In the genomic region with DNA sequence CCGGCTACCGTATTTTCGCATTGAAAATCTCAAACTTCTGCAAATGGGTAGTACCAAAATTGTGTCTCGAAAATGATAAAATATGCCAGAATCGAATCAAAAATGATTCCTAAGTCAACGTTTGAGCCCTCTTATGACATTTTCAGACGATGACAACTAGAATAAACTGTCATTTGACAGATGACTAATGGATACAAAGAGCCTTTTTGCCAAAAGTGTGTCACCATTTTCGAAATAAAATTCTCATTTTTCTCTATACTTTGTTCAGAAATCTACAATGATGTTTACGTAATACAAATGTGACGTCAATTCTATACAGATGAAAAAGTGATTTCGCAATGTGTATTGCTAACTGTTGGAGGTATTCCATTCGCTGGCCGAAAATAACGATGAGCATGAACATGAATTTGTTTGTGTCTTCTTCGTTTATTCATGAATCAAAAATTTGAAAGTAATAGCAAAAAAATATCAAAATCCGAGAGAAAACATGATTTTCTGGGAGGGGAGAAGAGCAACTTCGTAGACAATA, we compare ENCODE assay signal across 3 worm cellular contexts.
TF ChIP-seq lines count a peak whose summit lies in the region.

No protein-coding gene starts in this region.

TF ChIP-seq in whole organism, L1 larva, 84 proteins besides CTCF, POLR2A, EP300 and RAD21 (continued from another document):
- TF ChIP-seq elt-3 (tag; optimal IDR thresholded peaks at IDR 0.05; lab: Kevin White, UChicago) (peak in 2 of 6 experiments; percentile 12 to 75), ces-1 (GFP tag; optimal IDR thresholded peaks at IDR 0.05; lab: Kevin White, UChicago) (no peak), skn-1 (tag; optimal IDR thresholded peaks at IDR 0.05; lab: Kevin White, UChicago) (peak; percentile 57), unc-62 (GFP tag; optimal IDR thresholded peaks at IDR 0.05; lab: Kevin White, UChicago) (no peak), nhr-11 (tag; optimal IDR thresholded peaks at IDR 0.05; lab: Kevin White, UChicago) (no peak), nhr-90 (tag; optimal IDR thresholded peaks at IDR 0.05; lab: Kevin White, UChicago; ENCODE audit: poor library complexity) (peak; percentile 75), tbx-2 (tag; optimal IDR thresholded peaks at IDR 0.05; lab: Kevin White, UChicago) (no peak)

TF ChIP-seq in whole organism, L4 larva, 104 proteins besides CTCF, POLR2A, EP300 and RAD21 (continued from another document):
- TF ChIP-seq D1046.2 (GFP tag; IDR thresholded peaks at IDR 0.05; lab: Robert Waterston, UW) (no peak; the same call in 1 of the 2 replicates), pqm-1 (tag; optimal IDR thresholded peaks at IDR 0.05; lab: Kevin White, UChicago) (no peak), daf-19 (GFP tag; conservative IDR thresholded peaks at IDR 0.05; lab: Robert Waterston, UW) (peak; percentile 77), zag-1 (tag; optimal IDR thresholded peaks at IDR 0.05; lab: Kevin White, UChicago) (no peak), ceh-32 (tag; optimal IDR thresholded peaks at IDR 0.05; lab: Kevin White, UChicago; ENCODE audit: poor library complexity) (no peak), ZK546.5 (tag; optimal IDR thresholded peaks at IDR 0.05; lab: Kevin White, UChicago) (no peak), Y105C5A.15 (GFP tag; IDR thresholded peaks at IDR 0.05; lab: Robert Waterston, UW) (no peak), spr-1 (tag; optimal IDR thresholded peaks at IDR 0.05; lab: Kevin White, UChicago) (peak; percentile 70), php-3 (GFP tag; IDR thresholded peaks at IDR 0.05; lab: Robert Waterston, UW) (peak; percentile 74), duxl-1 (tag; optimal IDR thresholded peaks at IDR 0.05; lab: Kevin White, UChicago; ENCODE audit: poor library complexity) (no peak), ceh-20 (GFP tag; IDR thresholded peaks at IDR 0.05; lab: Robert Waterston, UW) (no peak), pha-4 (GFP tag; IDR thresholded peaks at IDR 0.05; lab: Robert Waterston, UW) (peak; percentile 74; the same call in 1 of the 2 replicates), pha-4 (tag; optimal IDR thresholded peaks at IDR 0.05; lab: Kevin White, UChicago) (peak; percentile 7), daf-12 (tag; optimal IDR thresholded peaks at IDR 0.05; lab: Kevin White, UChicago) (no peak), mes-2 (tag; optimal IDR thresholded peaks at IDR 0.05; lab: Kevin White, UChicago; ENCODE audit: poor library complexity, severe bottlenecking) (peak; percentile 47), hif-1 (tag; optimal IDR thresholded peaks at IDR 0.05; lab: Kevin White, UChicago) (peak in 1 of 2 experiments; percentile 56), nhr-102 (tag; optimal IDR thresholded peaks at IDR 0.05; lab: Kevin White, UChicago) (peak; percentile 76), nhr-10 (tag; optimal IDR thresholded peaks at IDR 0.05; lab: Kevin White, UChicago) (no peak), ceh-28 (tag; optimal IDR thresholded peaks at IDR 0.05; lab: Kevin White, UChicago) (no peak), dve-1 (tag; optimal IDR thresholded peaks at IDR 0.05; lab: Kevin White, UChicago; ENCODE audit: insufficient read depth) (peak; percentile 78), mep-1 (tag; optimal IDR thresholded peaks at IDR 0.05; lab: Kevin White, UChicago) (peak; percentile 92), hmg-1.1 (GFP tag; IDR thresholded peaks at IDR 0.05; lab: Robert Waterston, UW) (peak; percentile 71), lir-3 (tag; optimal IDR thresholded peaks at IDR 0.05; lab: Kevin White, UChicago) (no peak), lin-13 (GFP tag; optimal IDR thresholded peaks at IDR 0.05; lab: Kevin White, UChicago) (peak; percentile 76)

TF ChIP-seq in whole organism, young adult, 124 proteins besides CTCF, POLR2A, EP300 and RAD21 (continued from another document):
- TF ChIP-seq B0019.2 (GFP tag; conservative IDR thresholded peaks at IDR 0.05; lab: Robert Waterston, UW) (no peak), mcd-1 (GFP tag; IDR thresholded peaks at IDR 0.05; lab: Robert Waterston, UW) (peak; percentile 57; the same call in 1 of the 2 replicates), lin-54 (GFP tag; optimal IDR thresholded peaks at IDR 0.05; lab: Kevin White, UChicago) (peak; percentile 57), akir-1 (GFP tag; optimal IDR thresholded peaks at IDR 0.05; lab: Kevin White, UChicago) (peak; percentile 52), rec-8 (tag; optimal IDR thresholded peaks at IDR 0.05; lab: Kevin White, UChicago) (peak in 1 of 2 experiments; percentile 10), F49E8.2 (tag; optimal IDR thresholded peaks at IDR 0.05; lab: Kevin White, UChicago; ENCODE audit: insufficient read depth) (no peak), rcor-1 (GFP tag; IDR thresholded peaks at IDR 0.05; lab: Robert Waterston, UW) (peak; percentile 43; the same call in 1 of the 2 replicates), ets-4 (GFP tag; optimal IDR thresholded peaks at IDR 0.05; lab: Kevin White, UChicago) (peak; percentile 55), egl-44 (GFP tag; IDR thresholded peaks at IDR 0.05; lab: Robert Waterston, UW) (no peak), lin-40 (tag; optimal IDR thresholded peaks at IDR 0.05; lab: Kevin White, UChicago) (peak; percentile 83), T26A5.8 (tag; optimal IDR thresholded peaks at IDR 0.05; lab: Kevin White, UChicago) (no peak), nhr-120 (GFP tag; IDR thresholded peaks at IDR 0.05; lab: Robert Waterston, UW) (no peak), snpc-1.1 (tag; optimal IDR thresholded peaks at IDR 0.05; lab: Kevin White, UChicago; ENCODE audit: insufficient read depth) (no peak), ztf-25 (GFP tag; IDR thresholded peaks at IDR 0.05; lab: Robert Waterston, UW) (peak; percentile 30; the same call in 1 of the 2 replicates), F10E7.11 (tag; optimal IDR thresholded peaks at IDR 0.05; lab: Kevin White, UChicago) (peak; percentile 84)
